Fruit fly (Drosophila melanogaster) whole organism, embryonic: ENCODE measurements around the gene CG3662.

Experiments used
- Abd-B ChIP-seq: fragments of 200-800 bp; sonication (Bioruptor generic); optimal IDR thresholded peaks from 2 replicates; lab custom pipeline; 2018; ENCODE audit warnings: missing biosample characterization, mild to moderate bottlenecking, missing genetic modification characterization, moderate library complexity
- Antp ChIP-seq: fragments of 200-800 bp; sonication (Bioruptor generic); optimal IDR thresholded peaks from 3 replicates; lab custom pipeline; 2016; ENCODE audit warnings: missing biosample characterization, missing genetic modification characterization
- Atf3 ChIP-seq: fragments of 200-800 bp; sonication (Bioruptor generic); optimal IDR thresholded peaks from 3 replicates; lab custom pipeline; 2016; ENCODE audit warnings: missing biosample characterization, missing genetic modification characterization
- CG1024 ChIP-seq: fragments of 200-800 bp; sonication (Bioruptor generic); IDR thresholded peaks from 2 replicates; pipeline ENCODE4 v1.3.6; 2022; ENCODE audit warnings: missing biosample characterization, missing genetic modification characterization
- CG11560 ChIP-seq: fragments of 200-800 bp; sonication (Bioruptor generic); IDR thresholded peaks from 3 replicates; pipeline ENCODE4 v1.3.6; 2022; ENCODE audit warnings: missing biosample characterization, missing genetic modification characterization
- CG12236 ChIP-seq: fragments of 200-800 bp; sonication (Bioruptor generic); optimal IDR thresholded peaks from 2 replicates; lab custom pipeline; 2016; ENCODE audit warnings: missing biosample characterization, missing genetic modification characterization
- CG12299 ChIP-seq: fragments of 200-800 bp; sonication (Bioruptor generic); optimal IDR thresholded peaks from 2 replicates; lab custom pipeline; 2018; ENCODE audit warnings: missing biosample characterization, mild to moderate bottlenecking, missing genetic modification characterization
- CG13624 ChIP-seq: fragments of 200-800 bp; sonication (Bioruptor generic); optimal IDR thresholded peaks from 2 replicates; lab custom pipeline; 2016; ENCODE audit warnings: missing biosample characterization, missing genetic modification characterization
- CG16815 ChIP-seq: fragments of 200-800 bp; sonication (Bioruptor generic); optimal IDR thresholded peaks from 3 replicates; lab custom pipeline; 2017; ENCODE audit warnings: missing biosample characterization, mild to moderate bottlenecking, missing genetic modification characterization
- CG18011 ChIP-seq: fragments of 200-800 bp; sonication (Bioruptor generic); optimal IDR thresholded peaks from 2 replicates; lab custom pipeline; 2017; ENCODE audit warnings: missing biosample characterization, missing genetic modification characterization, mild to moderate bottlenecking, moderate library complexity, missing genotype
- CG18599 ChIP-seq: fragments of 200-800 bp; sonication (Bioruptor generic); optimal IDR thresholded peaks from 3 replicates; lab custom pipeline; 2017; ENCODE audit warnings: missing biosample characterization, missing genetic modification characterization, mild to moderate bottlenecking, moderate library complexity, missing genetic modification reagents
- CG2120 ChIP-seq: fragments of 200-800 bp; sonication (Bioruptor generic); optimal IDR thresholded peaks from 3 replicates; lab custom pipeline; 2016; ENCODE audit warnings: missing biosample characterization, missing genetic modification characterization
- CG31441 ChIP-seq: fragments of 200-800 bp; sonication (Bioruptor generic); IDR thresholded peaks from 2 replicates; pipeline ENCODE4 v1.3.6; 2022; ENCODE audit warnings: missing biosample characterization, missing genetic modification characterization
- CG34422 ChIP-seq: fragments of 200-800 bp; sonication (Bioruptor generic); IDR thresholded peaks from 3 replicates; pipeline ENCODE4 v1.3.6; 2022; ENCODE audit warnings: missing biosample characterization, missing genetic modification characterization
- CG3838 ChIP-seq: fragments of 200-800 bp; sonication (Bioruptor generic); optimal IDR thresholded peaks from 3 replicates; lab custom pipeline; 2016; ENCODE audit warnings: missing biosample characterization, missing genetic modification characterization
- CG4730 ChIP-seq: fragments of 200-800 bp; sonication (Bioruptor generic); IDR thresholded peaks from 2 replicates; pipeline ENCODE4 v1.3.6; 2022; ENCODE audit warnings: missing biosample characterization, missing genetic modification characterization
- CG7987 ChIP-seq: fragments of 200-800 bp; sonication (Bioruptor generic); optimal IDR thresholded peaks from 2 replicates; lab custom pipeline; 2018; ENCODE audit warnings: missing biosample characterization, mild to moderate bottlenecking, missing genetic modification characterization, moderate library complexity
- CG8478 ChIP-seq: fragments of >200 bp; optimal IDR thresholded peaks from 2 replicates; lab custom pipeline; 2018
- D19B ChIP-seq: fragments of 200-800 bp; sonication (Bioruptor generic); optimal IDR thresholded peaks from 2 replicates; lab custom pipeline; 2017; ENCODE audit warnings: missing biosample characterization, mild to moderate bottlenecking, missing genetic modification characterization
- Deaf1 ChIP-seq: fragments of 200-800 bp; optimal IDR thresholded peaks from 3 replicates; lab custom pipeline; 2019; ENCODE audit warnings: missing biosample characterization, mild to moderate bottlenecking, missing genetic modification characterization, moderate library complexity
- Dll ChIP-seq: fragments of 200-800 bp; sonication (Bioruptor generic); IDR thresholded peaks from 4 replicates; pipeline ENCODE4 v1.3.6; 2022; ENCODE audit warnings: missing biosample characterization, missing genetic modification characterization; ENCODE audit not compliant: partially characterized antibody
- Fer3 ChIP-seq: fragments of 200-800 bp; sonication (Bioruptor generic); optimal IDR thresholded peaks from 2 replicates; lab custom pipeline; 2018; ENCODE audit warnings: missing biosample characterization, mild to moderate bottlenecking, missing genetic modification characterization, moderate library complexity
- Gug ChIP-seq: fragments of 200-800 bp; sonication (Bioruptor generic); IDR thresholded peaks from 4 replicates; pipeline ENCODE4 v1.3.6; 2022; ENCODE audit warnings: missing biosample characterization, missing genetic modification characterization
- HHEX ChIP-seq: fragments of 200-800 bp; sonication (Bioruptor generic); optimal IDR thresholded peaks from 3 replicates; lab custom pipeline; 2017; ENCODE audit warnings: missing biosample characterization, mild to moderate bottlenecking, missing genetic modification characterization, missing genetic modification reagents
- Hey ChIP-seq: fragments of 200-800 bp; sonication (Bioruptor generic); optimal IDR thresholded peaks from 3 replicates; lab custom pipeline; 2018; ENCODE audit warnings: missing biosample characterization, mild to moderate bottlenecking, missing genetic modification characterization
- MESR4 ChIP-seq: fragments of 200-800 bp; sonication (Bioruptor generic); optimal IDR thresholded peaks from 2 replicates; lab custom pipeline; 2018; ENCODE audit warnings: missing biosample characterization, mild to moderate bottlenecking, missing genetic modification characterization, moderate library complexity
- Rfx ChIP-seq: fragments of 200-800 bp; sonication (Bioruptor generic); IDR thresholded peaks from 2 replicates; pipeline ENCODE4 v1.3.6; 2022; ENCODE audit warnings: missing biosample characterization, missing genetic modification characterization
- Side ChIP-seq: fragments of 200-800 bp; sonication (Bioruptor generic); optimal IDR thresholded peaks from 2 replicates; lab custom pipeline; 2016; ENCODE audit warnings: missing biosample characterization, missing genetic modification characterization
- Sox102F ChIP-seq: fragments of 200-800 bp; sonication (Bioruptor generic); optimal IDR thresholded peaks from 2 replicates; lab custom pipeline; 2018; ENCODE audit warnings: missing biosample characterization, mild to moderate bottlenecking, missing genetic modification characterization, moderate library complexity
- Trl ChIP-seq, 3 experiments: fragments of >200 bp in 2 of 3; fragments of 200-800 bp in 1 of 3; sonication (Bioruptor generic) in 1 of 3; optimal IDR thresholded peaks; 2 replicates in 1 of 3; 3 replicates in 2 of 3; lab custom pipeline; 2016 to 2017; ENCODE audit warnings: missing biosample characterization in 1 of 3, missing genetic modification characterization in 1 of 3
- amos ChIP-seq: fragments of 200-800 bp; sonication (Bioruptor generic); IDR thresholded peaks from 2 replicates; pipeline ENCODE4 v1.3.6; 2022; ENCODE audit warnings: missing biosample characterization, missing genetic modification characterization; ENCODE audit not compliant: partially characterized antibody
- ato ChIP-seq: fragments of 200-800 bp; sonication (Bioruptor generic); IDR thresholded peaks from 2 replicates; pipeline ENCODE4 v1.3.6; 2022; ENCODE audit warnings: missing biosample characterization, missing genetic modification characterization; ENCODE audit not compliant: partially characterized antibody
- bowl ChIP-seq: fragments of 200-800 bp; sonication (Bioruptor generic); IDR thresholded peaks from 2 replicates; pipeline ENCODE4 v1.3.6; 2022; ENCODE audit warnings: missing biosample characterization, missing genetic modification characterization
- cato ChIP-seq: fragments of 200-800 bp; sonication (Bioruptor generic); optimal IDR thresholded peaks from 2 replicates; lab custom pipeline; 2016; ENCODE audit warnings: missing biosample characterization, missing genetic modification characterization, borderline replicate concordance
- chinmo ChIP-seq: fragments of 200-800 bp; sonication (Bioruptor generic); IDR thresholded peaks from 4 replicates; pipeline ENCODE4 v1.3.6; 2022; ENCODE audit warnings: missing biosample characterization, missing genetic modification characterization; ENCODE audit not compliant: partially characterized antibody
- ewg ChIP-seq: fragments of 200-800 bp; sonication (Bioruptor generic); optimal IDR thresholded peaks from 3 replicates; lab custom pipeline; 2017; ENCODE audit warnings: mild to moderate bottlenecking, missing biosample characterization, missing genetic modification reagents, missing genetic modification characterization
- gcm ChIP-seq: fragments of 200-800 bp; sonication (Bioruptor generic); optimal IDR thresholded peaks from 2 replicates; lab custom pipeline; 2019; ENCODE audit warnings: missing biosample characterization, mild to moderate bottlenecking, missing genetic modification characterization, moderate library complexity
- hbn ChIP-seq: fragments of 200-800 bp; sonication (Bioruptor generic); IDR thresholded peaks from 2 replicates; pipeline ENCODE4 v1.3.6; 2022; ENCODE audit warnings: missing biosample characterization, missing genetic modification characterization; ENCODE audit not compliant: partially characterized antibody
- kni ChIP-seq: fragments of 200-800 bp; sonication (Bioruptor generic); optimal IDR thresholded peaks from 3 replicates; lab custom pipeline; 2017; ENCODE audit warnings: mild to moderate bottlenecking, missing biosample characterization, missing genetic modification reagents, missing genetic modification characterization
- nau ChIP-seq: fragments of 200-800 bp; sonication (Bioruptor generic); optimal IDR thresholded peaks from 3 replicates; lab custom pipeline; 2017; ENCODE audit warnings: missing biosample characterization, mild to moderate bottlenecking, missing genetic modification characterization, missing genetic modification reagents
- pita ChIP-seq: fragments of 200-800 bp; sonication (Bioruptor generic); optimal IDR thresholded peaks from 2 replicates; lab custom pipeline; 2017; ENCODE audit warnings: missing biosample characterization, mild to moderate bottlenecking, missing genetic modification characterization
- ro ChIP-seq: fragments of 200-800 bp; sonication (Bioruptor generic); IDR thresholded peaks from 2 replicates; pipeline ENCODE4 v1.3.6; 2022; ENCODE audit warnings: missing biosample characterization, missing genetic modification characterization
- schlank ChIP-seq: fragments of 200-800 bp; sonication (Bioruptor generic); optimal IDR thresholded peaks from 2 replicates; lab custom pipeline; 2018; ENCODE audit warnings: missing biosample characterization, mild to moderate bottlenecking, missing genetic modification characterization
- sna ChIP-seq: fragments of 200-800 bp; sonication (Bioruptor generic); IDR thresholded peaks from 2 replicates; pipeline ENCODE4 v1.3.6; 2022; ENCODE audit warnings: missing biosample characterization, missing genetic modification characterization; ENCODE audit not compliant: partially characterized antibody
- so ChIP-seq: fragments of 200-800 bp; sonication (Bioruptor generic); IDR thresholded peaks from 3 replicates; pipeline ENCODE4 v1.3.6; 2022; ENCODE audit warnings: missing biosample characterization, missing genetic modification characterization
- stwl ChIP-seq: fragments of 200-800 bp; sonication (Bioruptor generic); optimal IDR thresholded peaks from 3 replicates; lab custom pipeline; 2018; ENCODE audit warnings: missing biosample characterization, mild to moderate bottlenecking, missing genetic modification characterization, moderate library complexity
- vvl ChIP-seq: fragments of 200-800 bp; sonication (Bioruptor generic); IDR thresholded peaks from 2 replicates; pipeline ENCODE4 v1.3.6; 2022; ENCODE audit warnings: missing biosample characterization, missing genetic modification characterization
- yki ChIP-seq: fragments of >200 bp; optimal IDR thresholded peaks from 3 replicates; lab custom pipeline; 2018
- zen ChIP-seq: fragments of 200-800 bp; sonication (Bioruptor generic); optimal IDR thresholded peaks from 3 replicates; lab custom pipeline; 2018; ENCODE audit warnings: missing biosample characterization, mild to moderate bottlenecking, missing genetic modification characterization, moderate library complexity

The CG3662 gene

DNA sequence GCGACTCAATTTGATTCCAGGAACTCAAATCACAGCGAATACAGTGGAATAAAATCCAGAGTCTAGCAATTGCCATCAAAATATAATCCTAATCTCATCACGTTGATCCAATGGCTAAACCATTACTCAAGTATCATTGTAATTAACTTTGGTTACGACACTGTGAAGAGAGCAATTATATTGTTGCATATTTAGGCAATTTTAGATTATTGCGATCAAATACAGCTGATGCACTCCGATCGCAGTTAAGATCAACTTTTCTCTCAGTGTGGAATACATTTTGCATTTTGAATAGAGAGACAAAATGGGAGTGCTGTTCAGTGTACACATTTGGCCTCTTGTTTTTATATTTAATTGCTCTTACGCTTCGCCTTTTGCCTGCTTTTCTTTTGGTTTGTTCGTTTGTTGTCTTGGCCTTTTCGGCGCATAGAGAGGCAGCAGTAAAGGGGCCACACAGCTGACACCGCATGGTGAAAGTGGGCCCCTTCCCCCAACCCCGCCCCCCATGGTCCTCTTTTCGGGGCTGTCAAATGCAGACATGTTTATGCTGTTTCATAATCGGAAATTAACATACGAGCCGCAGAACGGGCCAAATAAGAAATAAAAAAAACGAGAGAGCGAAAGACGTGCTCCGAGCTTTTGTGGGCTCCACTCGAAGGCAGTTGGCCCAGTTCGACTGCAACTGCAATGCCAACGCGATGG is 25.2 kb downstream of the CG3662 start (continued):
- TF ChIP-seq CG11560 (no peak), CG12299 (peak; percentile 18), CG7987 (GFP tag; lab: Kevin White, UChicago) (no peak), CG4730 (no peak), CG31441 (GFP tag; lab: Robert Waterston, UW) (peak; percentile 79), CG34422 (GFP tag; lab: Robert Waterston, UW) (peak; percentile 8; the same call in 1 of the 3 replicates), Fer3 (tag; lab: Kevin White, UChicago) (peak; percentile 46), hbn (GFP tag; lab: Robert Waterston, UW) (no peak), gcm (GFP tag; lab: Kevin White, UChicago) (no peak), sna (GFP tag; lab: Robert Waterston, UW) (no peak), Abd-B (peak; percentile 50), HHEX (peak; percentile 40), MESR4 (GFP tag; lab: Kevin White, UChicago) (no peak), ro (GFP tag; lab: Robert Waterston, UW) (no peak), kni (GFP tag; lab: Kevin White, UChicago) (peak; percentile 88), Trl (optimal IDR thresholded peaks at IDR 0.05; lab: Kevin White, UChicago) (no peak), Trl (GFP tag; optimal IDR thresholded peaks at IDR 0.05; lab: Kevin White, UChicago) (peak; percentile 38), chinmo (no peak), schlank (tag; lab: Kevin White, UChicago) (no peak), Atf3 (GFP tag; lab: Kevin White, UChicago) (no peak), yki (no peak), CG3838 (GFP tag; lab: Kevin White, UChicago) (no peak), amos (GFP tag; lab: Robert Waterston, UW) (no peak), Sox102F (GFP tag; lab: Kevin White, UChicago) (peak; percentile 85), Rfx (GFP tag; lab: Robert Waterston, UW) (peak; percentile 43; the same call in 1 of the 2 replicates), CG12236 (GFP tag; lab: Kevin White, UChicago) (peak; percentile 28), CG18599 (GFP tag; lab: Kevin White, UChicago) (peak; percentile 64), Gug (GFP tag; lab: Robert Waterston, UW) (peak; percentile 31; the same call in 2 of the 4 replicates), vvl (GFP tag; lab: Robert Waterston, UW) (peak; percentile 53; the same call in 1 of the 2 replicates), ewg (GFP tag; lab: Kevin White, UChicago) (peak; percentile 52), Dll (GFP tag; lab: Robert Waterston, UW) (no peak), stwl (tag; lab: Kevin White, UChicago) (no peak), Hey (tag; lab: Kevin White, UChicago) (no peak), D19B (no peak), Side (GFP tag; lab: Kevin White, UChicago) (no peak), Deaf1 (tag; lab: Kevin White, UChicago) (peak; percentile 27), CG18011 (GFP tag; lab: Kevin White, UChicago) (no peak), bowl (GFP tag; lab: Robert Waterston, UW) (no peak), CG13624 (peak; percentile 38), CG2120 (GFP tag; lab: Kevin White, UChicago) (peak; percentile 54), nau (GFP tag; lab: Kevin White, UChicago) (peak; percentile 42), so (GFP tag; lab: Robert Waterston, UW) (no peak; the same call in 2 of the 3 replicates), cato (GFP tag; lab: Kevin White, UChicago) (peak; percentile 1), CG8478 (lab: Kevin White, UChicago) (no peak), Antp (GFP tag; lab: Kevin White, UChicago) (peak; percentile 62), CG16815 (GFP tag; lab: Kevin White, UChicago) (no peak), ato (GFP tag; lab: Robert Waterston, UW) (no peak), zen (tag; lab: Kevin White, UChicago) (no peak), CG1024 (no peak), pita (no peak)
